Fruit fly (Drosophila melanogaster): Measurements from ENCODE around the gene ImpE3.
"Not testable (repeated sequence)": the region's sequence is repeated elsewhere in the genome, so short reads cannot be mapped to it uniquely, and the experiment has no call there.

DNA sequence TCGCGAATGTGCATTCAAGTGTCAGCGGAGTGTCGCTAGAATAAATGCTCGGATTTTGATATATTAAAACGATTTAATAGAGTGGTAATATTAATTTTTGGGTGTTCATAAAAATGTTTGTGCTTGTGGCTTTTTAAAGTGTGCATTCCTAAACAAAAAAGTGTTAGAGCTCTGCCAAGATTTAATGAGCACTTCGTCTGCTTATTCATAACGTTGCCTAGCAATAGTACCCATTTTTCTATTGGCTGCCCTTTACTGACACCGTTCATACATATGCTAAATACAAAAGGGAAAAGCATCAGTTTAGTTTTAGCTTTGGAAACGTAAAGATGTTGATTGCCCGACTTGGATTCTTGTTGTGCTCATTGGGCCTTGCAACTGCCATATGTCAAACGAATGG lies 20.0 kb upstream of the ImpE3 start, which contains the start of gene CG43061:
- TF ChIP-seq CTCF, CG8478 (optimal IDR thresholded peaks at IDR 0.05): not testable (repeated sequence)
